Fruit fly (Drosophila melanogaster) whole organism: ENCODE data around the gene CG11562.
A peak's percentile ranks its signal among the peaks of the same experiment; 100 is the strongest.

Source experiments
- CG8478 ChIP-seq: fragments of >200 bp; optimal IDR thresholded peaks from 2 replicates; lab custom pipeline; 2018; ENCODE audit warnings: inconsistent platforms
- Dll ChIP-seq: fragments of >200 bp; optimal IDR thresholded peaks from 2 replicates; lab custom pipeline; 2017
- EcR ChIP-seq, 2 experiments: fragments of >200 bp; optimal IDR thresholded peaks; 2 replicates each; lab custom pipeline; 2017; ENCODE audit warnings: missing biosample characterization in 2 of 2, missing genetic modification characterization in 2 of 2, missing genetic modification reagents in 2 of 2
- pan ChIP-seq: fragments of >200 bp; optimal IDR thresholded peaks from 2 replicates; lab custom pipeline; 2017
- psq ChIP-seq: fragments of >200 bp; optimal IDR thresholded peaks from 2 replicates; lab custom pipeline; 2017
- usp ChIP-seq: fragments of >200 bp; optimal IDR thresholded peaks from 2 replicates; lab custom pipeline; 2017; ENCODE audit warnings: missing biosample characterization, missing genetic modification characterization, mixed read lengths

Gene CG11562

DNA sequence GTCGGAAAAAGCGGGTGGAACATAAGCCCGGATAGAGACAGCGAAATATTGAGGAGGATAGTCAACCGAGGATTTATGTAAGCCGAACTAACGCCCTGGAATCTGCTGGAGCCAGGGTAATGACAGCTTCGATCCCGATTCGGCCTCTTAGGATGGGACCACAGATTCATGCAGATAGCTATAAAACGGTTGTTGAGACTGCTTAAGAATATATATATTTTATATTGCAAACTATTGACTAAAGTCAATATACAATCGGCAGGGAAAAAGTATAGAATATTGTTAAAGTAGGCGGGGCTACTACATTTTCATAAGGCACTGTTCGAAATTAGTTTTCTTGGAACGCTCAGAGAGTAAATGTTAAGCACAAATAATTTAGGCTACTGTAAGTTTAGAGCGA is 23.4 kb upstream of the CG11562 start, which contains the start of gene CG3345:
Gene CG3345, plus strand, starts transcription at position 301 of the 400 bp plus-strand sequence.
- no peak for TF ChIP-seq EcR (GFP tag; optimal IDR thresholded peaks at IDR 0.05; lab: Kevin White, UChicago)
- TF ChIP-seq Dll (lab: Kevin White, UChicago) = no peak
- TF ChIP-seq CG8478 (lab: Kevin White, UChicago) = no peak
- TF ChIP-seq usp (GFP tag; lab: Kevin White, UChicago) = no peak
- no peak for TF ChIP-seq psq
- TF ChIP-seq pan = no peak

dm6 chr2L:271553-271952 is 20.7 kb upstream of the CG11562 start, which contains the start of gene Dus1:
Dus1 (minus strand) TSS chr2L:271744.
- no peak for TF ChIP-seq psq
- no peak for TF ChIP-seq Dll (lab: Kevin White, UChicago)
- no peak for TF ChIP-seq usp (GFP tag; lab: Kevin White, UChicago)
- TF ChIP-seq EcR (GFP tag; optimal IDR thresholded peaks at IDR 0.05; lab: Kevin White, UChicago) = no peak
- TF ChIP-seq CG8478 (lab: Kevin White, UChicago) = no peak
- TF ChIP-seq pan = no peak

- no peak for TF ChIP-seq psq
- TF ChIP-seq usp (GFP tag; lab: Kevin White, UChicago) = no peak
Observed at dm6 chr2L:273603-274002, 18.6 kb upstream of the CG11562 start, which contains the start of the genes mbm and CG11555. mbm (minus strand) TSS chr2L:273715. CG11555 (plus strand) TSS chr2L:273836.

dm6 chr2L:277122-277671 is 15.0 kb upstream of the CG11562 start, which contains the start of gene smo:
smo (plus strand) TSS chr2L:277582.
- TF ChIP-seq EcR (GFP tag; optimal IDR thresholded peaks at IDR 0.05; lab: Kevin White, UChicago) (no peak), usp (GFP tag; lab: Kevin White, UChicago) (no peak), Dll (lab: Kevin White, UChicago) (no peak)

dm6 chr2L:278134-278533 is 14.1 kb upstream of the CG11562 start, which contains the start of gene CG17078:
CG17078 (minus strand) TSS chr2L:278234.
- TF ChIP-seq Dll (lab: Kevin White, UChicago) = no peak
- no peak for TF ChIP-seq psq
- TF ChIP-seq EcR (GFP tag; optimal IDR thresholded peaks at IDR 0.05; lab: Kevin White, UChicago) = no peak
- no peak for TF ChIP-seq usp (GFP tag; lab: Kevin White, UChicago)
- no peak for TF ChIP-seq pan
- no peak for TF ChIP-seq CG8478 (lab: Kevin White, UChicago)

dm6 chr2L:283071-283482 is 9.1 kb upstream of the CG11562 start, which contains the start of gene CG11601:
CG11601 (minus strand) TSS chr2L:283269.
- TF ChIP-seq CG8478 (lab: Kevin White, UChicago) (no peak), EcR (GFP tag; optimal IDR thresholded peaks at IDR 0.05; lab: Kevin White, UChicago) (peak in 1 of 2 experiments; percentile 28)

dm6 chr2L:285596-286023 is 6.6 kb upstream of the CG11562 start:
- TF ChIP-seq usp (GFP tag; lab: Kevin White, UChicago) (no peak), pan (no peak), CG8478 (lab: Kevin White, UChicago) (no peak), Dll (lab: Kevin White, UChicago) (no peak), psq (no peak), EcR (GFP tag; optimal IDR thresholded peaks at IDR 0.05; lab: Kevin White, UChicago) (no peak)

dm6 chr2L:286421-286820 is 5.8 kb upstream of the CG11562 start:
- peak in 1 of 2 experiments; percentile 4 for TF ChIP-seq EcR (GFP tag; optimal IDR thresholded peaks at IDR 0.05; lab: Kevin White, UChicago)
- no peak for TF ChIP-seq CG8478 (lab: Kevin White, UChicago)

- TF ChIP-seq usp (GFP tag; lab: Kevin White, UChicago) (no peak), CG8478 (lab: Kevin White, UChicago) (no peak), psq (no peak)
Observed at dm6 chr2L:289044-289443, 3.2 kb upstream of the CG11562 start, which contains the start of gene Amnionless. Amnionless (minus strand) TSS chr2L:289144.

dm6 chr2L:290373-290772 is 1.8 kb upstream of the CG11562 start:
- TF ChIP-seq psq = no peak
- no peak for TF ChIP-seq usp (GFP tag; lab: Kevin White, UChicago)
- TF ChIP-seq EcR (GFP tag; optimal IDR thresholded peaks at IDR 0.05; lab: Kevin White, UChicago) = no peak
- no peak for TF ChIP-seq Dll (lab: Kevin White, UChicago)
- no peak for TF ChIP-seq CG8478 (lab: Kevin White, UChicago)
- TF ChIP-seq pan = no peak

DNA sequence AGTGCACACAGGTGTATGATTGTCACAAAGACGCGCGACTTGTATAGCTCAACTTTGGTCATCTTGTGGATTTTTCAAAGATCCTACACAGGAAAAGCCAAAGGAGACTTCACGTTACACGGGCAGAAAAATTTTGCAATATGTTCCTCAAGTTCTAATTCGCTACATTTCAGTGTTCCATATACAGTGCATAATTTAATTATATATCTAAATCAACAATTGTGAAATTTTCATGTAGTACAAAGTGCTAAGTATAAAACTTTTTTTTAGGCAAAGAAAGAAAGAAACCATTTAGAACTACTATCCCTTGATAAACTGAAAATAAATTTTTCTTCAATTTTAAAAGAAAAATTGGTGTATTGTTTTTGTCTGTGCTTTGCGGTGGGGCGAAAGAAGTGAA is 1.3 kb upstream of the CG11562 start:
- TF ChIP-seq psq (no peak), EcR (GFP tag; optimal IDR thresholded peaks at IDR 0.05; lab: Kevin White, UChicago) (no peak), usp (GFP tag; lab: Kevin White, UChicago) (no peak), pan (no peak), Dll (lab: Kevin White, UChicago) (no peak), CG8478 (lab: Kevin White, UChicago) (no peak)

dm6 chr2L:291657-292056 is 562 bp upstream of the CG11562 start, which contains the start of gene CG3625:
CG3625 (minus strand) TSS chr2L:291795.
- TF ChIP-seq EcR (GFP tag; optimal IDR thresholded peaks at IDR 0.05; lab: Kevin White, UChicago) = no peak
- no peak for TF ChIP-seq pan
- no peak for TF ChIP-seq psq
- no peak for TF ChIP-seq usp (GFP tag; lab: Kevin White, UChicago)
- no peak for TF ChIP-seq Dll (lab: Kevin White, UChicago)
- no peak for TF ChIP-seq CG8478 (lab: Kevin White, UChicago)
